Worm (Caenorhabditis elegans) whole organism, midembryonic: ENCODE results near the gene zyg-11.

Source experiments
- cog-1 ChIP-seq: sonication (generic microtip); optimal IDR thresholded peaks from 2 replicates; lab custom pipeline; 2016; ENCODE audit warnings: missing genetic modification characterization, missing compliant biosample characterization
- flt-1 ChIP-seq: fragments of 200-800 bp; sonication (Bioruptor generic); IDR thresholded peaks from 2 replicates; pipeline ENCODE4 v1.3.6; 2022; ENCODE audit warnings: missing genetic modification characterization, missing compliant biosample characterization
- ztf-23 ChIP-seq: fragments of 200-800 bp; sonication (Bioruptor generic); IDR thresholded peaks from 2 replicates; pipeline ENCODE4 v1.3.6; 2022; ENCODE audit warnings: missing genetic modification reagents, missing genetic modification characterization, missing compliant biosample characterization

DNA sequence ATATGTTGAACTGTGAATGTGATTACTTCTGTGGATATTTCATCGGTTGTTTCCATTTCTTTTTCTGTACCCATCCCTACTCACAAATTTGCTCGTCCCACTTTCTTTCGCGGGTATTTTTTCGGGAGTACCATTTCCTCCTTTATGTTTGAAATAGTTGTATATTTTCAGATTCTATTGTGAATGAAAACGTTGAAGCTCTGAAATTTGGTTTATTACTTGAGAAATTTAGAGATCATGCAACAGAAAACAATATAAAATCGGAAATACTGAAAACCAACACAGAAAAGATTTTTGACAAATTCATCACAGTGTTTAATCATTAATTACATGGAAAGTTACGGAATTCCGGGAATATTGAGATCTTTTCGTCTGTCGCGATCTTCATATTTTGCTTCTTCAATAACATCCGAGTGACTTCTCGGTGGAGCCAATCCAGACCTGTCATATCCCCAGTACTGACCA is 3.1 kb downstream of the zyg-11 start:
- TF ChIP-seq ztf-23 (GFP tag; lab: Robert Waterston, UW), result no peak
- TF ChIP-seq cog-1 (tag; lab: Kevin White, UChicago), result no peak
- TF ChIP-seq flt-1, result no peak
